Worm (Caenorhabditis elegans): Measurements from ENCODE around the gene ipla-3.
A peak's percentile ranks its signal among the peaks of the same experiment; 100 is the strongest.

The ipla-3 gene

DNA sequence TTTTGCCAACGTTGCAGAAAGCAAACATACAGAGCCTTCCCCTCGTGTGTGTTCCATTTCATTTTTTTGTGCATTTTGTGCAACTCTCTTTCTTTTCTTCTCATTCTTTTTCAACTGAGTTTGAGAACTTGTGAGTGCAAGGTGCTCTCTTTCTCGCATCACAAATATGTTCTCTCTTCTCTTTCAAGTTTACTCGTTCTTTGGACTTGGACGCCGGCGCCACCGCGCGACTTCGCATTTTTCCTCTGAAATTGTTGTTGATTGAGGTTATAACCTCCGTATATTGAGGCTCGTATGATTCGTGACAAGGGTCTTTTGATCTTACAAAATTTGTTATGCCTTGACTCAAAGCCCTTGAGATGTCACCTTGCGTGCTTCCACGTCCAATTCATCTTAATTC is 47.7 kb upstream of the ipla-3 start (continued):
- TF ChIP-seq lsy-2 (tag; optimal IDR thresholded peaks at IDR 0.05) = peak; percentile 40 to 60
- TF ChIP-seq pqm-1 (tag; optimal IDR thresholded peaks at IDR 0.05) = no peak
- TF ChIP-seq nhr-12 (tag; optimal IDR thresholded peaks at IDR 0.05) = no peak
- peak; percentile 26 for TF ChIP-seq dsc-1 (tag; optimal IDR thresholded peaks at IDR 0.05)
- TF ChIP-seq unc-98 (GFP tag; IDR thresholded peaks at IDR 0.05) = no peak
- TF ChIP-seq sox-4 (tag; optimal IDR thresholded peaks at IDR 0.05) = no peak
- TF ChIP-seq nhr-47 (tag; optimal IDR thresholded peaks at IDR 0.05) = peak; percentile 70
- no peak for TF ChIP-seq unc-86 (tag; optimal IDR thresholded peaks at IDR 0.05)
- TF ChIP-seq tbx-2 (tag; optimal IDR thresholded peaks at IDR 0.05) = peak; percentile 69
- TF ChIP-seq unc-130 (tag; optimal IDR thresholded peaks at IDR 0.05) = peak; percentile 19
- peak; percentile 69 for TF ChIP-seq nhr-237 (tag; optimal IDR thresholded peaks at IDR 0.05)
- peak; percentile 20; the same call in 1 of the 2 replicates for TF ChIP-seq isw-1 (GFP tag; IDR thresholded peaks at IDR 0.05)
- peak; percentile 52 for TF ChIP-seq fkh-10 (GFP tag; optimal IDR thresholded peaks at IDR 0.05)
- no peak for TF ChIP-seq lin-15B (tag; optimal IDR thresholded peaks at IDR 0.05)
- no peak for TF ChIP-seq ceh-90 (tag; optimal IDR thresholded peaks at IDR 0.05)
- no peak for TF ChIP-seq fos-1 (tag; optimal IDR thresholded peaks at IDR 0.05)
- TF ChIP-seq egl-27 (tag; optimal IDR thresholded peaks at IDR 0.05) = no peak
- no peak for TF ChIP-seq nhr-85 (tag)
- TF ChIP-seq hlh-17 (GFP tag; optimal IDR thresholded peaks at IDR 0.05; ENCODE audit: borderline replicate concordance) = no peak
- no peak for TF ChIP-seq efl-3 (GFP tag; optimal IDR thresholded peaks at IDR 0.05)
- no peak for TF ChIP-seq alr-1 (tag; optimal IDR thresholded peaks at IDR 0.05; ENCODE audit: borderline replicate concordance)
- TF ChIP-seq F16B12.6 (tag; optimal IDR thresholded peaks at IDR 0.05) = no peak
- peak; percentile 43 for TF ChIP-seq xbp-1 (tag; optimal IDR thresholded peaks at IDR 0.05)
- no peak for TF ChIP-seq blmp-1 (tag; optimal IDR thresholded peaks at IDR 0.05)
- peak; percentile 21 for TF ChIP-seq C16A3.4 (tag; optimal IDR thresholded peaks at IDR 0.05)
- TF ChIP-seq efl-1 (optimal IDR thresholded peaks at IDR 0.05) = peak; percentile 37
- peak in 1 of 2 experiments; percentile 72 for TF ChIP-seq efl-1 (GFP tag; optimal IDR thresholded peaks at IDR 0.05 in 1 of 2)
- TF ChIP-seq snu-23 (GFP tag; optimal IDR thresholded peaks at IDR 0.05) = peak; percentile 80
- TF ChIP-seq grh-1 (GFP tag; IDR thresholded peaks at IDR 0.05) = no peak
- TF ChIP-seq pag-3 (tag; optimal IDR thresholded peaks at IDR 0.05; ENCODE audit: borderline replicate concordance, insufficient read depth) = no peak
- TF ChIP-seq lin-39 (tag; optimal IDR thresholded peaks at IDR 0.05) = no peak
- TF ChIP-seq hlh-4 (tag; optimal IDR thresholded peaks at IDR 0.05) = no peak
- TF ChIP-seq mef-2 (tag; optimal IDR thresholded peaks at IDR 0.05) = peak; percentile 32
- TF ChIP-seq pax-3 (tag; optimal IDR thresholded peaks at IDR 0.05) = peak; percentile 29
- peak; percentile 46 for TF ChIP-seq ama-1 (optimal IDR thresholded peaks at IDR 0.05)
- TF ChIP-seq lin-14 (GFP tag; optimal IDR thresholded peaks at IDR 0.05) = peak; percentile 92
- TF ChIP-seq Y116A8C.19 (tag; optimal IDR thresholded peaks at IDR 0.05; ENCODE audit: borderline replicate concordance) = no peak
- no peak for TF ChIP-seq nhr-76 (tag; optimal IDR thresholded peaks at IDR 0.05)

ce11 chrV:20775269-20775668 is 46.2 kb upstream of the ipla-3 start, which contains the start of gene F38A6.4:
Gene F38A6.4 (minus strand): TSS chrV:20775369.
- no peak for TF ChIP-seq C34B4.2 (tag; optimal IDR thresholded peaks at IDR 0.05)
- TF ChIP-seq aly-2 (tag; optimal IDR thresholded peaks at IDR 0.05) = no peak
- TF ChIP-seq snpc-4 (tag; optimal IDR thresholded peaks at IDR 0.05) = no peak
- no peak for TF ChIP-seq efl-1 (optimal IDR thresholded peaks at IDR 0.05)
- peak in 1 of 2 experiments; percentile 31 for TF ChIP-seq efl-1 (GFP tag; optimal IDR thresholded peaks at IDR 0.05 in 1 of 2)
- no peak for TF ChIP-seq pax-3 (tag; optimal IDR thresholded peaks at IDR 0.05)
- TF ChIP-seq elt-3 (tag; optimal IDR thresholded peaks at IDR 0.05) = no peak
- peak; percentile 2 for TF ChIP-seq nhr-71 (tag; optimal IDR thresholded peaks at IDR 0.05)
- no peak for TF ChIP-seq ceh-63 (GFP tag; optimal IDR thresholded peaks at IDR 0.05)
- TF ChIP-seq mef-2 (tag; optimal IDR thresholded peaks at IDR 0.05) = no peak
- TF ChIP-seq hlh-4 (tag; optimal IDR thresholded peaks at IDR 0.05) = peak; percentile 53
